Worm (Caenorhabditis elegans) whole organism, mixed stage, embryonic: ENCODE data around the gene prcc-1.

Experiments
- nhr-2 ChIP-seq: fragments of 150-350 bp; optimal IDR thresholded peaks from 2 replicates; lab custom pipeline; 2014; ENCODE audit warnings: missing biosample characterization, missing genetic modification characterization
- nhr-76 ChIP-seq: sonication (generic microtip); optimal IDR thresholded peaks from 2 replicates; lab custom pipeline; 2017; ENCODE audit warnings: missing biosample characterization, missing genetic modification characterization
- pha-4 ChIP-seq: fragments of 150-350 bp; optimal IDR thresholded peaks from 2 replicates; lab custom pipeline; 2018; ENCODE audit warnings: missing biosample characterization, missing genetic modification reagents, missing genetic modification characterization
- snpc-4 ChIP-seq: fragments of 150-350 bp; optimal IDR thresholded peaks from 2 replicates; lab custom pipeline; 2014; ENCODE audit warnings: missing biosample characterization, missing genetic modification characterization
- unc-39 ChIP-seq: fragments of 150-350 bp; optimal IDR thresholded peaks from 2 replicates; lab custom pipeline; 2014; ENCODE audit warnings: missing biosample characterization, missing genetic modification characterization
- unc-62 ChIP-seq: fragments of 150-350 bp; optimal IDR thresholded peaks from 2 replicates; lab custom pipeline; 2014; ENCODE audit warnings: missing biosample characterization, missing genetic modification reagents, missing genetic modification characterization

ce11 chrIV:13068451-13068850 lies 25.1 kb downstream of the prcc-1 start, which contains the start of gene scl-6:
- TF ChIP-seq unc-39 (tag; lab: Kevin White, UChicago) (no peak), nhr-2 (no peak), snpc-4 (tag; lab: Kevin White, UChicago) (no peak), nhr-76 (tag; lab: Kevin White, UChicago) (no peak), pha-4 (tag; lab: Kevin White, UChicago) (no peak), unc-62 (GFP tag; lab: Kevin White, UChicago) (no peak)
